Fruit fly (Drosophila melanogaster) whole organism, wandering third instar larva: Measurements from ENCODE around the gene CG43354.

Experiments
- Dfd ChIP-seq: fragments of >200 bp; optimal IDR thresholded peaks from 2 replicates; lab custom pipeline; 2017; ENCODE audit warnings: missing biosample characterization, missing genetic modification characterization
- Rel ChIP-seq, 2 experiments: fragments of 200-800 bp; sonication (Bioruptor generic) in 1 of 2; optimal IDR thresholded peaks; 2 replicates in 1 of 2; 3 replicates in 1 of 2; lab custom pipeline; 2016 to 2019; ENCODE audit warnings: mild to moderate bottlenecking in 2 of 2, missing biosample characterization in 2 of 2, missing genetic modification characterization in 2 of 2, moderate library complexity in 1 of 2
- lola ChIP-seq: fragments of >200 bp; optimal IDR thresholded peaks from 2 replicates; lab custom pipeline; 2017; ENCODE audit warnings: missing biosample characterization, missing genetic modification characterization
- pan ChIP-seq: fragments of >200 bp; optimal IDR thresholded peaks from 2 replicates; lab custom pipeline; 2017
- psq ChIP-seq: fragments of 200-800 bp; sonication (Bioruptor generic); optimal IDR thresholded peaks from 3 replicates; lab custom pipeline; 2017; ENCODE audit warnings: missing biosample characterization, mild to moderate bottlenecking, missing genetic modification characterization, moderate library complexity
- usp ChIP-seq: fragments of >200 bp; optimal IDR thresholded peaks from 2 replicates; lab custom pipeline; 2017; ENCODE audit warnings: missing biosample characterization, missing genetic modification characterization

dm6 chr2L:18325120-18325581, 15.9 kb upstream of the CG43354 start:
- no peak for TF ChIP-seq Dfd
- no peak for TF ChIP-seq Rel (GFP tag; optimal IDR thresholded peaks at IDR 0.05; lab: Kevin White, UChicago)
- no peak for TF ChIP-seq Rel (tag; optimal IDR thresholded peaks at IDR 0.05; lab: Kevin White, UChicago)
- TF ChIP-seq usp (GFP tag; lab: Kevin White, UChicago) = no peak
- TF ChIP-seq lola (GFP tag; lab: Kevin White, UChicago) = no peak
- TF ChIP-seq psq = peak; percentile 39
- TF ChIP-seq pan = no peak
